Worm (Caenorhabditis elegans) whole organism, L3 larva: ENCODE data around the gene popl-5.

Source experiments
- R02D3.7 ChIP-seq: fragments of 150-350 bp; optimal IDR thresholded peaks from 2 replicates; lab custom pipeline; 2014; ENCODE audit warnings: missing biosample characterization, missing genetic modification characterization
- aly-2 ChIP-seq: fragments of 150-350 bp; optimal IDR thresholded peaks from 2 replicates; lab custom pipeline; 2014; ENCODE audit warnings: missing biosample characterization, missing genetic modification characterization
- ceh-9 ChIP-seq: sonication (generic microtip); optimal IDR thresholded peaks from 2 replicates; lab custom pipeline; 2018; ENCODE audit warnings: missing biosample characterization, missing genetic modification characterization
- elt-3 ChIP-seq, 3 experiments: fragments of 150-350 bp in 1 of 3; sonication (generic microtip) in 2 of 3; optimal IDR thresholded peaks; 2 replicates in 2 of 3; 4 replicates in 1 of 3; lab custom pipeline; 2014 to 2017; ENCODE audit warnings: missing biosample characterization in 3 of 3, missing genetic modification characterization in 3 of 3
- jun-1 ChIP-seq: fragments of 150-350 bp; optimal IDR thresholded peaks from 2 replicates; lab custom pipeline; 2014; ENCODE audit warnings: missing biosample characterization, missing genetic modification reagents, missing genetic modification characterization
- nhr-12 ChIP-seq: fragments of 150-350 bp; optimal IDR thresholded peaks from 2 replicates; lab custom pipeline; 2014; ENCODE audit warnings: missing biosample characterization, missing genetic modification characterization
- nhr-23 ChIP-seq: fragments of 150-350 bp; optimal IDR thresholded peaks from 2 replicates; lab custom pipeline; 2014; ENCODE audit warnings: missing biosample characterization, missing genetic modification reagents, missing genetic modification characterization
- nhr-237 ChIP-seq: fragments of 150-350 bp; optimal IDR thresholded peaks from 2 replicates; lab custom pipeline; 2014; ENCODE audit warnings: missing biosample characterization, missing genetic modification characterization
- nhr-76 ChIP-seq: fragments of 150-350 bp; sonication (generic microtip); optimal IDR thresholded peaks from 5 replicates; lab custom pipeline; 2014; ENCODE audit warnings: missing biosample characterization, missing genetic modification characterization
- skn-1 ChIP-seq: fragments of 150-350 bp; optimal IDR thresholded peaks from 2 replicates; lab custom pipeline; 2014; ENCODE audit warnings: missing biosample characterization, missing genetic modification characterization
- ztf-11 ChIP-seq: fragments of 150-350 bp; optimal IDR thresholded peaks from 2 replicates; lab custom pipeline; 2014; ENCODE audit warnings: missing biosample characterization, missing genetic modification characterization

ce11 chrIII:11457911-11458310 is 29.2 kb downstream of the popl-5 start:
- TF ChIP-seq aly-2 (tag; lab: Kevin White, UChicago) (no peak), nhr-12 (tag; lab: Kevin White, UChicago) (no peak), skn-1 (tag; lab: Kevin White, UChicago) (no peak), nhr-23 (tag; lab: Kevin White, UChicago) (no peak), jun-1 (tag; lab: Kevin White, UChicago) (no peak), nhr-237 (tag; lab: Kevin White, UChicago) (no peak), R02D3.7 (no peak), nhr-76 (tag; lab: Kevin White, UChicago) (no peak), elt-3 (tag; optimal IDR thresholded peaks at IDR 0.05; lab: Kevin White, UChicago) (no peak), ztf-11 (tag; lab: Kevin White, UChicago) (no peak), ceh-9 (tag; lab: Kevin White, UChicago) (no peak)
